Fruit fly (Drosophila melanogaster): Measurements from ENCODE around the gene Alp9.

dm6 chr3L:5562584-5562983, 32.8 kb upstream of the Alp9 start:
- no peak for TF ChIP-seq CG8478 (optimal IDR thresholded peaks at IDR 0.05)
- no peak for TF ChIP-seq pan (optimal IDR thresholded peaks at IDR 0.05)
- TF ChIP-seq usp (GFP tag; optimal IDR thresholded peaks at IDR 0.05) = no peak
- no peak for TF ChIP-seq Dll (optimal IDR thresholded peaks at IDR 0.05)
- no peak for TF ChIP-seq psq (optimal IDR thresholded peaks at IDR 0.05)
- TF ChIP-seq EcR (GFP tag; optimal IDR thresholded peaks at IDR 0.05) = no peak

Measured in whole organism.